Worm (Caenorhabditis elegans): ENCODE measurements around the gene B0250.18.

- TF ChIP-seq ceh-48 (tag; optimal IDR thresholded peaks at IDR 0.05) (no peak), elt-4 (tag; optimal IDR thresholded peaks at IDR 0.05) (no peak), ahr-1 (tag; optimal IDR thresholded peaks at IDR 0.05) (no peak), ama-1 (optimal IDR thresholded peaks at IDR 0.05) (no peak), odd-2 (tag; optimal IDR thresholded peaks at IDR 0.05) (no peak)
Measured at ce11 chrV:20415415-20415814, 45.3 kb downstream of the B0250.18 start.
